Worm (Caenorhabditis elegans) whole organism, L1 larva: ENCODE data around the gene flp-23.

Experiments used
- C04F5.9 ChIP-seq: sonication (generic microtip); optimal IDR thresholded peaks from 2 replicates; lab custom pipeline; 2016; ENCODE audit warnings: missing genetic modification characterization, missing compliant biosample characterization
- C16A3.4 ChIP-seq: fragments of 150-350 bp; optimal IDR thresholded peaks from 2 replicates; lab custom pipeline; 2014; ENCODE audit warnings: missing biosample characterization, missing genetic modification characterization
- C34B4.2 ChIP-seq: sonication (generic microtip); optimal IDR thresholded peaks from 2 replicates; lab custom pipeline; 2017; ENCODE audit warnings: mild to moderate bottlenecking, missing genetic modification characterization, missing compliant biosample characterization
- F16B12.6 ChIP-seq: fragments of 150-350 bp; optimal IDR thresholded peaks from 2 replicates; lab custom pipeline; 2014; ENCODE audit warnings: missing biosample characterization, missing genetic modification characterization
- Y116A8C.19 ChIP-seq: sonication (generic microtip); optimal IDR thresholded peaks from 2 replicates; lab custom pipeline; 2016; ENCODE audit warnings: missing compliant biosample characterization, missing genetic modification characterization, borderline replicate concordance
- alr-1 ChIP-seq: fragments of 200-800 bp; sonication (Bioruptor generic); optimal IDR thresholded peaks from 2 replicates; lab custom pipeline; 2018; ENCODE audit warnings: borderline replicate concordance, mild to moderate bottlenecking, missing genetic modification characterization, missing compliant biosample characterization
- ama-1 ChIP-seq: fragments of 150-350 bp; optimal IDR thresholded peaks from 2 replicates; lab custom pipeline; 2014
- blmp-1 ChIP-seq: fragments of 150-350 bp; optimal IDR thresholded peaks from 2 replicates; lab custom pipeline; 2014; ENCODE audit warnings: missing biosample characterization, missing genetic modification characterization
- ceh-63 ChIP-seq: fragments of 200-800 bp; sonication (Bioruptor generic); optimal IDR thresholded peaks from 2 replicates; lab custom pipeline; 2018; ENCODE audit warnings: mild to moderate bottlenecking, missing genetic modification characterization, missing compliant biosample characterization
- ceh-82 ChIP-seq, 3 experiments: fragments of 150-350 bp in 1 of 3; sonication (generic microtip) in 2 of 3; optimal IDR thresholded peaks; 2 replicates each; lab custom pipeline; 2014 to 2017; ENCODE audit warnings: missing biosample characterization in 3 of 3, missing genetic modification characterization in 3 of 3
- ceh-88 ChIP-seq: fragments of 200-800 bp; sonication (Bioruptor generic); IDR thresholded peaks from 2 replicates; pipeline ENCODE4 v1.3.6; 2022; ENCODE audit warnings: missing genetic modification characterization, missing compliant biosample characterization
- ceh-90 ChIP-seq: sonication (generic microtip); optimal IDR thresholded peaks from 2 replicates; lab custom pipeline; 2016; ENCODE audit warnings: missing genetic modification characterization, missing compliant biosample characterization
- ces-1 ChIP-seq: fragments of 150-350 bp; optimal IDR thresholded peaks from 2 replicates; lab custom pipeline; 2014; ENCODE audit warnings: missing biosample characterization, missing genetic modification reagents, missing genetic modification characterization
- dpl-1 ChIP-seq, 3 experiments: fragments of 150-350 bp in 2 of 3; sonication (generic microtip) in 1 of 3; optimal IDR thresholded peaks; 2 replicates each; lab custom pipeline; 2014 to 2017; ENCODE audit warnings: missing biosample characterization in 3 of 3, missing genetic modification characterization in 3 of 3, missing genetic modification reagents in 3 of 3
- dsc-1 ChIP-seq: sonication (generic microtip); optimal IDR thresholded peaks from 2 replicates; lab custom pipeline; 2016; ENCODE audit warnings: mild to moderate bottlenecking, missing genetic modification characterization, missing compliant biosample characterization
- efl-3 ChIP-seq: fragments of 200-800 bp; sonication (Bioruptor generic); optimal IDR thresholded peaks from 2 replicates; lab custom pipeline; 2018; ENCODE audit warnings: mild to moderate bottlenecking, missing genetic modification characterization, missing compliant biosample characterization
- egl-13 ChIP-seq: sonication (generic microtip); optimal IDR thresholded peaks from 2 replicates; lab custom pipeline; 2016; ENCODE audit warnings: missing genotype, missing genetic modification reagents, missing genetic modification characterization, missing compliant biosample characterization
- elt-2 ChIP-seq: sonication (generic microtip); optimal IDR thresholded peaks from 2 replicates; lab custom pipeline; 2016; ENCODE audit warnings: missing genetic modification characterization, mild to moderate bottlenecking, inconsistent platforms, missing compliant biosample characterization, missing genetic modification reagents
- elt-3 ChIP-seq, 6 experiments: fragments of 150-350 bp in 1 of 6; sonication (generic microtip); optimal IDR thresholded peaks; 2 replicates each; lab custom pipeline; 2017 to 2018; ENCODE audit warnings: missing biosample characterization in 6 of 6, missing genetic modification characterization in 6 of 6, inconsistent platforms in 1 of 6
- ets-5 ChIP-seq: fragments of 200-800 bp; sonication (Bioruptor generic); IDR thresholded peaks from 2 replicates; pipeline ENCODE4 v1.3.6; 2022; ENCODE audit warnings: missing genetic modification characterization, missing compliant biosample characterization
- fkh-4 ChIP-seq: sonication (generic microtip); optimal IDR thresholded peaks from 2 replicates; lab custom pipeline; 2016; ENCODE audit warnings: missing compliant biosample characterization, missing genetic modification characterization, borderline replicate concordance
- fkh-8 ChIP-seq: sonication (generic microtip); optimal IDR thresholded peaks from 2 replicates; lab custom pipeline; 2016; ENCODE audit warnings: mild to moderate bottlenecking, missing genetic modification characterization, missing compliant biosample characterization
- irx-1 ChIP-seq: sonication (generic microtip); optimal IDR thresholded peaks from 2 replicates; lab custom pipeline; 2016; ENCODE audit warnings: missing genetic modification characterization, missing compliant biosample characterization
- isw-1 ChIP-seq: fragments of 200-800 bp; sonication (Bioruptor generic); IDR thresholded peaks from 2 replicates; pipeline ENCODE4 v1.3.6; 2022; ENCODE audit warnings: missing genetic modification characterization, missing compliant biosample characterization
- jun-1 ChIP-seq: fragments of 150-350 bp; optimal IDR thresholded peaks from 2 replicates; lab custom pipeline; 2014; ENCODE audit warnings: missing biosample characterization, missing genetic modification reagents, missing genetic modification characterization
- lin-39 ChIP-seq: fragments of 150-350 bp; optimal IDR thresholded peaks from 2 replicates; lab custom pipeline; 2014; ENCODE audit warnings: missing biosample characterization, missing genetic modification reagents, missing genetic modification characterization
- lir-3 ChIP-seq: sonication (generic microtip); optimal IDR thresholded peaks from 2 replicates; lab custom pipeline; 2016; ENCODE audit warnings: mild to moderate bottlenecking, missing genetic modification characterization, moderate library complexity, missing compliant biosample characterization; ENCODE audit not compliant: poor library complexity
- lsy-2 ChIP-seq, 2 experiments: fragments of 150-350 bp; optimal IDR thresholded peaks; 2 replicates each; lab custom pipeline; 2014; ENCODE audit warnings: missing biosample characterization in 2 of 2, missing genetic modification characterization in 2 of 2
- mab-9 ChIP-seq: fragments of 200-800 bp; sonication (Bioruptor generic); IDR thresholded peaks from 2 replicates; pipeline ENCODE4 v1.3.6; 2022; ENCODE audit warnings: missing genetic modification reagents, missing genetic modification characterization, missing compliant biosample characterization
- mef-2 ChIP-seq: fragments of 150-350 bp; optimal IDR thresholded peaks from 2 replicates; lab custom pipeline; 2014; ENCODE audit warnings: missing biosample characterization, missing genetic modification characterization
- nhr-11 ChIP-seq: fragments of 150-350 bp; optimal IDR thresholded peaks from 2 replicates; lab custom pipeline; 2014; ENCODE audit warnings: missing biosample characterization, missing genetic modification characterization
- nhr-12 ChIP-seq: sonication (generic microtip); optimal IDR thresholded peaks from 2 replicates; lab custom pipeline; 2017; ENCODE audit warnings: missing biosample characterization, missing genetic modification characterization
- nhr-19 ChIP-seq: fragments of 200-800 bp; sonication (Bioruptor generic); conservative IDR thresholded peaks from 2 replicates; pipeline ENCODE4 v1.3.6; 2022; ENCODE audit warnings: missing genetic modification characterization, missing compliant biosample characterization
- nhr-20 ChIP-seq: sonication (generic microtip); optimal IDR thresholded peaks from 2 replicates; lab custom pipeline; 2016; ENCODE audit warnings: mild to moderate bottlenecking, missing genetic modification characterization, missing compliant biosample characterization
- nhr-237 ChIP-seq: fragments of 150-350 bp; optimal IDR thresholded peaks from 2 replicates; lab custom pipeline; 2014; ENCODE audit warnings: missing biosample characterization, missing genetic modification characterization
- nhr-28 ChIP-seq: fragments of 150-350 bp; optimal IDR thresholded peaks from 2 replicates; lab custom pipeline; 2014; ENCODE audit warnings: missing biosample characterization, missing genetic modification characterization
- nhr-71 ChIP-seq: sonication (generic microtip); optimal IDR thresholded peaks from 2 replicates; lab custom pipeline; 2016; ENCODE audit warnings: mild to moderate bottlenecking, missing genetic modification characterization, moderate library complexity, missing compliant biosample characterization
- nhr-77 ChIP-seq: fragments of 150-350 bp; optimal IDR thresholded peaks from 2 replicates; lab custom pipeline; 2014; ENCODE audit warnings: missing biosample characterization, missing genetic modification characterization
- nhr-84 ChIP-seq: sonication (generic microtip); optimal IDR thresholded peaks from 2 replicates; lab custom pipeline; 2017; ENCODE audit warnings: missing biosample characterization, missing genetic modification characterization
- nhr-85 ChIP-seq: sonication (generic microtip); peaks from one replicate; lab custom pipeline; 2016; ENCODE audit warnings: missing genetic modification characterization, inconsistent platforms, missing compliant biosample characterization
- pag-3 ChIP-seq: sonication (generic microtip); optimal IDR thresholded peaks from 2 replicates; lab custom pipeline; 2017; ENCODE audit warnings: missing genetic modification characterization, mild to moderate bottlenecking, missing compliant biosample characterization, antibody characterized with exemption, borderline replicate concordance; ENCODE audit not compliant: insufficient read depth
- pax-3 ChIP-seq: fragments of 200-800 bp; sonication (Bioruptor generic); optimal IDR thresholded peaks from 2 replicates; lab custom pipeline; 2018; ENCODE audit warnings: mild to moderate bottlenecking, missing genetic modification characterization, moderate library complexity, missing compliant biosample characterization
- rnt-1 ChIP-seq: sonication (generic microtip); optimal IDR thresholded peaks from 2 replicates; lab custom pipeline; 2016; ENCODE audit warnings: mild to moderate bottlenecking, missing genetic modification characterization, moderate library complexity, missing compliant biosample characterization
- skn-1 ChIP-seq: fragments of 150-350 bp; optimal IDR thresholded peaks from 2 replicates; lab custom pipeline; 2014; ENCODE audit warnings: missing biosample characterization, missing genetic modification characterization
- snpc-4 ChIP-seq: fragments of 150-350 bp; optimal IDR thresholded peaks from 2 replicates; lab custom pipeline; 2014; ENCODE audit warnings: missing biosample characterization, missing genetic modification characterization
- snu-23 ChIP-seq: sonication (generic microtip); optimal IDR thresholded peaks from 2 replicates; lab custom pipeline; 2016; ENCODE audit warnings: missing genetic modification characterization, missing compliant biosample characterization
- sptf-1 ChIP-seq: fragments of 150-350 bp; optimal IDR thresholded peaks from 2 replicates; lab custom pipeline; 2014; ENCODE audit warnings: missing biosample characterization, missing genetic modification characterization
- tlp-1 ChIP-seq: fragments of 150-350 bp; optimal IDR thresholded peaks from 2 replicates; lab custom pipeline; 2014; ENCODE audit warnings: missing biosample characterization, missing genetic modification characterization
- unc-130 ChIP-seq: fragments of 150-350 bp; optimal IDR thresholded peaks from 2 replicates; lab custom pipeline; 2017; ENCODE audit warnings: missing biosample characterization, missing genetic modification characterization, inconsistent platforms
- unc-30 ChIP-seq: sonication (generic microtip); optimal IDR thresholded peaks from 2 replicates; lab custom pipeline; 2017; ENCODE audit warnings: missing biosample characterization, missing genetic modification characterization
- unc-86 ChIP-seq: sonication (generic microtip); optimal IDR thresholded peaks from 2 replicates; lab custom pipeline; 2016; ENCODE audit warnings: missing genetic modification characterization, missing compliant biosample characterization
- unc-98 ChIP-seq: fragments of 200-800 bp; sonication (Bioruptor generic); IDR thresholded peaks from 2 replicates; pipeline ENCODE4 v1.3.6; 2022; ENCODE audit warnings: missing genetic modification characterization, missing compliant biosample characterization
- zip-4 ChIP-seq: fragments of 200-800 bp; sonication (Bioruptor generic); optimal IDR thresholded peaks from 2 replicates; lab custom pipeline; 2018; ENCODE audit warnings: mild to moderate bottlenecking, missing genetic modification characterization, moderate library complexity, missing compliant biosample characterization
- ztf-4 ChIP-seq: fragments of 150-350 bp; optimal IDR thresholded peaks from 2 replicates; lab custom pipeline; 2014; ENCODE audit warnings: missing biosample characterization, missing genetic modification characterization

Gene flp-23

ce11 chrIII:8650235-8650817, at the start of gene flp-23:
Gene flp-23 (plus strand): TSS chrIII:8650767.
- TF ChIP-seq ceh-88 (GFP tag; lab: Robert Waterston, UW) (no peak), lsy-2 (tag; optimal IDR thresholded peaks at IDR 0.05; lab: Kevin White, UChicago) (peak; percentile 29 to 50), unc-130 (tag; lab: Kevin White, UChicago) (no peak), dpl-1 (GFP tag; optimal IDR thresholded peaks at IDR 0.05; lab: Kevin White, UChicago) (peak in 2 of 3 experiments; percentile 24 to 30), Y116A8C.19 (tag; lab: Kevin White, UChicago) (no peak), dsc-1 (peak; percentile 12), elt-2 (tag; lab: Kevin White, UChicago) (no peak), nhr-12 (no peak), blmp-1 (no peak), snpc-4 (no peak), nhr-19 (GFP tag; lab: Robert Waterston, UW) (no peak), rnt-1 (tag; lab: Kevin White, UChicago) (peak; percentile 47), F16B12.6 (tag; lab: Kevin White, UChicago) (no peak), irx-1 (no peak), pag-3 (tag; lab: Kevin White, UChicago) (no peak), nhr-77 (no peak), alr-1 (no peak), lir-3 (tag; lab: Kevin White, UChicago) (peak; percentile 17), skn-1 (tag; lab: Kevin White, UChicago) (peak; percentile 36), nhr-85 (tag; lab: Kevin White, UChicago) (no peak), unc-98 (no peak), jun-1 (tag; lab: Kevin White, UChicago) (no peak), nhr-20 (tag; lab: Kevin White, UChicago) (peak; percentile 9), elt-3 (tag; optimal IDR thresholded peaks at IDR 0.05; lab: Kevin White, UChicago) (no peak), ztf-4 (tag; lab: Kevin White, UChicago) (no peak), C34B4.2 (no peak), pax-3 (tag; lab: Kevin White, UChicago) (no peak), egl-13 (tag; lab: Kevin White, UChicago) (no peak), ama-1 (lab: Kevin White, UChicago) (no peak), nhr-71 (tag; lab: Kevin White, UChicago) (peak; percentile 62), unc-30 (tag; lab: Kevin White, UChicago) (no peak), nhr-84 (tag; lab: Kevin White, UChicago) (no peak), mab-9 (GFP tag; lab: Robert Waterston, UW) (no peak), nhr-11 (tag; lab: Kevin White, UChicago) (no peak), sptf-1 (tag; lab: Kevin White, UChicago) (no peak), ces-1 (no peak), ceh-82 (tag; optimal IDR thresholded peaks at IDR 0.05; lab: Kevin White, UChicago) (peak in 1 of 3 experiments; percentile 37), fkh-4 (tag; lab: Kevin White, UChicago) (no peak), tlp-1 (tag; lab: Kevin White, UChicago) (no peak), C04F5.9 (no peak), ceh-90 (tag; lab: Kevin White, UChicago) (no peak), lin-39 (tag; lab: Kevin White, UChicago) (no peak), fkh-8 (tag; lab: Kevin White, UChicago) (no peak), zip-4 (no peak), nhr-237 (no peak), isw-1 (GFP tag; lab: Robert Waterston, UW) (no peak), snu-23 (peak; percentile 62), ceh-63 (no peak), unc-86 (tag; lab: Kevin White, UChicago) (no peak), mef-2 (tag; lab: Kevin White, UChicago) (no peak), efl-3 (GFP tag; lab: Kevin White, UChicago) (no peak), ets-5 (GFP tag; lab: Robert Waterston, UW) (no peak), C16A3.4 (tag; lab: Kevin White, UChicago) (peak; percentile 12), nhr-28 (tag; lab: Kevin White, UChicago) (no peak)
